Worm (Caenorhabditis elegans): ENCODE data around the gene nhr-141.

nhr-141 gene

ce11 chrV:7476766-7477165 lies 32.3 kb downstream of the nhr-141 start, which contains the start of gene srh-125:
TSS of gene srh-125 (minus strand) at chrV:7476866.
- no peak for TF ChIP-seq egl-27 (tag; optimal IDR thresholded peaks at IDR 0.05)
- TF ChIP-seq skn-1 (tag; optimal IDR thresholded peaks at IDR 0.05): no peak
- TF ChIP-seq nhr-76 (tag; optimal IDR thresholded peaks at IDR 0.05): no peak
- TF ChIP-seq elt-2 (tag; optimal IDR thresholded peaks at IDR 0.05): no peak
- no peak for TF ChIP-seq fos-1 (tag; optimal IDR thresholded peaks at IDR 0.05)
- no peak for TF ChIP-seq nhr-43 (tag; optimal IDR thresholded peaks at IDR 0.05; ENCODE audit: poor library complexity, severe bottlenecking)
- TF ChIP-seq nhr-12 (tag; optimal IDR thresholded peaks at IDR 0.05): no peak
- TF ChIP-seq R02D3.7 (tag; optimal IDR thresholded peaks at IDR 0.05): no peak
- TF ChIP-seq hmg-11 (tag; optimal IDR thresholded peaks at IDR 0.05): no peak
- TF ChIP-seq nhr-77 (tag; optimal IDR thresholded peaks at IDR 0.05): no peak
- TF ChIP-seq nhr-25 (tag; optimal IDR thresholded peaks at IDR 0.05): no peak
- no peak for TF ChIP-seq fkh-10 (GFP tag; optimal IDR thresholded peaks at IDR 0.05)
- no peak for TF ChIP-seq nhr-11 (tag; optimal IDR thresholded peaks at IDR 0.05)
- no peak for TF ChIP-seq snpc-4 (tag; optimal IDR thresholded peaks at IDR 0.05)
- no peak for TF ChIP-seq elt-1 (tag; optimal IDR thresholded peaks at IDR 0.05)
- TF ChIP-seq nhr-237 (tag; optimal IDR thresholded peaks at IDR 0.05): no peak
- TF ChIP-seq nhr-28 (tag; optimal IDR thresholded peaks at IDR 0.05): no peak
- no peak for TF ChIP-seq zag-1 (tag; optimal IDR thresholded peaks at IDR 0.05)

- TF ChIP-seq R02D3.7 (tag; optimal IDR thresholded peaks at IDR 0.05) (no peak), elt-3 (tag; optimal IDR thresholded peaks at IDR 0.05) (no peak), mml-1 (tag; optimal IDR thresholded peaks at IDR 0.05) (no peak), zag-1 (tag; optimal IDR thresholded peaks at IDR 0.05) (no peak), ceh-9 (tag; optimal IDR thresholded peaks at IDR 0.05) (no peak), aly-2 (tag; optimal IDR thresholded peaks at IDR 0.05) (no peak), nhr-28 (tag; optimal IDR thresholded peaks at IDR 0.05) (no peak), nhr-11 (tag; optimal IDR thresholded peaks at IDR 0.05) (no peak), ZK546.5 (tag; optimal IDR thresholded peaks at IDR 0.05) (no peak), egl-27 (tag; optimal IDR thresholded peaks at IDR 0.05) (no peak), lsy-12 (tag; optimal IDR thresholded peaks at IDR 0.05) (no peak), ceh-16 (tag; optimal IDR thresholded peaks at IDR 0.05) (no peak), fkh-2 (tag; optimal IDR thresholded peaks at IDR 0.05) (no peak), fos-1 (tag; optimal IDR thresholded peaks at IDR 0.05) (no peak), nhr-43 (tag; optimal IDR thresholded peaks at IDR 0.05; ENCODE audit: poor library complexity, severe bottlenecking) (no peak), nhr-67 (tag; optimal IDR thresholded peaks at IDR 0.05) (no peak), fkh-10 (GFP tag; optimal IDR thresholded peaks at IDR 0.05) (no peak), daf-12 (tag; optimal IDR thresholded peaks at IDR 0.05) (no peak), snpc-4 (tag; optimal IDR thresholded peaks at IDR 0.05) (no peak), lin-15B (tag; optimal IDR thresholded peaks at IDR 0.05) (no peak)
Observed at ce11 chrV:7478404-7478803, 33.9 kb downstream of the nhr-141 start, which contains the start of gene str-190. TSS of gene str-190 (minus strand) at chrV:7478504.

ce11 chrV:7480949-7481348 lies 36.5 kb downstream of the nhr-141 start, which contains the start of gene C18B10.6:
TSS of gene C18B10.6 (minus strand) at chrV:7481049.
- TF ChIP-seq nhr-28 (tag; optimal IDR thresholded peaks at IDR 0.05) (no peak), daf-12 (tag; optimal IDR thresholded peaks at IDR 0.05) (no peak), zag-1 (tag; optimal IDR thresholded peaks at IDR 0.05) (no peak), hmg-11 (tag; optimal IDR thresholded peaks at IDR 0.05) (no peak), lsy-12 (tag; optimal IDR thresholded peaks at IDR 0.05) (no peak), lin-15B (tag; optimal IDR thresholded peaks at IDR 0.05) (no peak)

ce11 chrV:7485000-7485399 lies 40.5 kb downstream of the nhr-141 start, which contains the start of gene srbc-8:
TSS of gene srbc-8 (minus strand) at chrV:7485100.
- TF ChIP-seq R02D3.7 (tag; optimal IDR thresholded peaks at IDR 0.05) (no peak), ceh-28 (tag; optimal IDR thresholded peaks at IDR 0.05) (no peak), nhr-12 (tag; optimal IDR thresholded peaks at IDR 0.05) (no peak), pqm-1 (tag; optimal IDR thresholded peaks at IDR 0.05) (no peak), snpc-4 (tag; optimal IDR thresholded peaks at IDR 0.05) (no peak), ama-1 (optimal IDR thresholded peaks at IDR 0.05) (no peak), lin-39 (tag; optimal IDR thresholded peaks at IDR 0.05) (no peak), unc-39 (tag; optimal IDR thresholded peaks at IDR 0.05) (no peak), daf-12 (tag; optimal IDR thresholded peaks at IDR 0.05) (no peak)

ce11 chrV:7487518-7487917 lies 43.1 kb downstream of the nhr-141 start, which contains the start of gene srbc-7:
TSS of gene srbc-7 (minus strand) at chrV:7487618.
- TF ChIP-seq sea-2 (GFP tag; optimal IDR thresholded peaks at IDR 0.05) (no peak), pha-4 (tag; optimal IDR thresholded peaks at IDR 0.05) (no peak)

All from whole organism, L3 larva.